Fruit fly (Drosophila melanogaster) whole organism, embryonic: Measurements from ENCODE around the gene Tfb5.

Source experiments
- Atf3 ChIP-seq: fragments of 200-800 bp; sonication (Bioruptor generic); optimal IDR thresholded peaks from 3 replicates; lab custom pipeline; 2016; ENCODE audit warnings: missing biosample characterization, missing genetic modification characterization
- Blimp-1 ChIP-seq: fragments of 200-800 bp; sonication (Bioruptor generic); optimal IDR thresholded peaks from 3 replicates; lab custom pipeline; 2018; ENCODE audit warnings: missing biosample characterization, missing genetic modification characterization, mild to moderate bottlenecking, moderate library complexity, missing genetic modification reagents
- BtbVII ChIP-seq: fragments of 200-800 bp; sonication (Bioruptor generic); optimal IDR thresholded peaks from 3 replicates; lab custom pipeline; 2017; ENCODE audit warnings: missing biosample characterization, mild to moderate bottlenecking, missing genetic modification characterization
- CG10209 ChIP-seq: fragments of 200-800 bp; sonication (Bioruptor generic); optimal IDR thresholded peaks from 3 replicates; lab custom pipeline; 2017; ENCODE audit warnings: missing biosample characterization, mild to moderate bottlenecking, missing genetic modification characterization, missing genetic modification reagents
- CG11695 ChIP-seq: fragments of 200-800 bp; sonication (Bioruptor generic); IDR thresholded peaks from 3 replicates; pipeline ENCODE4 v1.3.6; 2022; ENCODE audit warnings: missing biosample characterization, missing genetic modification characterization
- CG12659 ChIP-seq: fragments of 200-800 bp; sonication (Bioruptor generic); optimal IDR thresholded peaks from 3 replicates; lab custom pipeline; 2017; ENCODE audit warnings: mild to moderate bottlenecking, missing biosample characterization, missing genetic modification reagents, missing genetic modification characterization
- CG15601 ChIP-seq: fragments of 200-800 bp; sonication (Bioruptor generic); optimal IDR thresholded peaks from 3 replicates; lab custom pipeline; 2019; ENCODE audit warnings: missing biosample characterization, mild to moderate bottlenecking, missing genetic modification characterization, moderate library complexity
- CG1647 ChIP-seq: fragments of 200-800 bp; sonication (Bioruptor generic); optimal IDR thresholded peaks from 3 replicates; lab custom pipeline; 2016; ENCODE audit warnings: missing biosample characterization, missing genetic modification characterization
- CG31388 ChIP-seq: fragments of 200-800 bp; sonication (Bioruptor generic); optimal IDR thresholded peaks from 2 replicates; lab custom pipeline; 2016; ENCODE audit warnings: missing biosample characterization, missing genetic modification characterization
- CG42726 ChIP-seq: fragments of 200-800 bp; sonication (Bioruptor generic); IDR thresholded peaks from 2 replicates; pipeline ENCODE4 v1.3.6; 2022; ENCODE audit warnings: missing biosample characterization, missing genetic modification characterization; ENCODE audit not compliant: partially characterized antibody
- CG4730 ChIP-seq: fragments of 200-800 bp; sonication (Bioruptor generic); IDR thresholded peaks from 2 replicates; pipeline ENCODE4 v1.3.6; 2022; ENCODE audit warnings: missing biosample characterization, missing genetic modification characterization
- CG6683 ChIP-seq: fragments of 200-800 bp; sonication (Bioruptor generic); optimal IDR thresholded peaks from 2 replicates; lab custom pipeline; 2017; ENCODE audit warnings: missing biosample characterization, mild to moderate bottlenecking, missing genetic modification characterization, missing genetic modification reagents
- CG7786 ChIP-seq: fragments of 200-800 bp; sonication (Bioruptor generic); optimal IDR thresholded peaks from 2 replicates; lab custom pipeline; 2016; ENCODE audit warnings: missing biosample characterization, missing genetic modification characterization
- CG8388 ChIP-seq: fragments of 200-800 bp; sonication (Bioruptor generic); optimal IDR thresholded peaks from 2 replicates; lab custom pipeline; 2019; ENCODE audit warnings: missing biosample characterization, mild to moderate bottlenecking, missing genetic modification characterization, moderate library complexity
- CG8924 ChIP-seq: fragments of 200-800 bp; optimal IDR thresholded peaks from 3 replicates; lab custom pipeline; 2019; ENCODE audit warnings: missing biosample characterization, mild to moderate bottlenecking, missing genetic modification characterization, moderate library complexity
- Dbx ChIP-seq: fragments of 200-800 bp; sonication (Bioruptor generic); IDR thresholded peaks from 3 replicates; pipeline ENCODE4 v1.3.6; 2022; ENCODE audit warnings: missing biosample characterization, missing genetic modification characterization
- Dip3 ChIP-seq: fragments of 200-800 bp; sonication (Bioruptor generic); optimal IDR thresholded peaks from 3 replicates; lab custom pipeline; 2016; ENCODE audit warnings: missing biosample characterization, missing genetic modification characterization
- Doc2 ChIP-seq: fragments of 200-800 bp; sonication (Bioruptor generic); IDR thresholded peaks from 2 replicates; pipeline ENCODE4 v1.3.6; 2022; ENCODE audit warnings: missing biosample characterization, missing genetic modification characterization
- HLH54F ChIP-seq: fragments of 200-800 bp; sonication (Bioruptor generic); optimal IDR thresholded peaks from 3 replicates; lab custom pipeline; 2016; ENCODE audit warnings: missing biosample characterization, missing genetic modification characterization
- Myb ChIP-seq: fragments of 200-800 bp; sonication (Bioruptor generic); optimal IDR thresholded peaks from 2 replicates; lab custom pipeline; 2016; ENCODE audit warnings: missing biosample characterization, missing genetic modification characterization
- Pdp1 ChIP-seq, 2 experiments: fragments of 200-800 bp; sonication (Bioruptor generic); optimal IDR thresholded peaks; 3 replicates each; lab custom pipeline; 2016; ENCODE audit warnings: missing biosample characterization in 2 of 2, missing genetic modification characterization in 2 of 2, mild to moderate bottlenecking in 1 of 2, moderate library complexity in 1 of 2
- Poxn ChIP-seq: fragments of 200-800 bp; sonication (Bioruptor generic); IDR thresholded peaks from 2 replicates; pipeline ENCODE4 v1.3.6; 2022; ENCODE audit warnings: missing biosample characterization, missing genetic modification characterization
- Rx ChIP-seq: fragments of 200-800 bp; sonication (Bioruptor generic); IDR thresholded peaks from 2 replicates; pipeline ENCODE4 v1.3.6; 2022; ENCODE audit warnings: missing biosample characterization, missing genetic modification characterization
- Sry-δ ChIP-seq: fragments of 200-800 bp; sonication (Bioruptor generic); optimal IDR thresholded peaks from 2 replicates; lab custom pipeline; 2016; ENCODE audit warnings: missing biosample characterization, missing genetic modification characterization
- Taf1 ChIP-seq: fragments of 200-800 bp; sonication (Bioruptor generic); IDR thresholded peaks from 2 replicates; pipeline ENCODE4 v1.3.6; 2022; ENCODE audit warnings: missing biosample characterization, missing genetic modification characterization
- Tbp ChIP-seq: fragments of >200 bp; optimal IDR thresholded peaks from 2 replicates; lab custom pipeline; 2018; ENCODE audit warnings: missing biosample characterization, missing genetic modification characterization
- Usf ChIP-seq: fragments of 200-800 bp; sonication (Bioruptor generic); optimal IDR thresholded peaks from 2 replicates; lab custom pipeline; 2017; ENCODE audit warnings: missing genotype, missing biosample characterization, missing genetic modification characterization
- az2 ChIP-seq: fragments of 200-800 bp; sonication (Bioruptor generic); optimal IDR thresholded peaks from 3 replicates; lab custom pipeline; 2016; ENCODE audit warnings: missing biosample characterization, missing genetic modification characterization
- bsh ChIP-seq, 2 experiments: fragments of 200-800 bp; sonication (Bioruptor generic); optimal IDR thresholded peaks; 2 replicates each; lab custom pipeline; 2017 to 2018; ENCODE audit warnings: mild to moderate bottlenecking in 2 of 2, missing biosample characterization in 2 of 2, missing genetic modification characterization in 2 of 2, moderate library complexity in 1 of 2
- chif ChIP-seq, 2 experiments: fragments of 200-800 bp; sonication (Bioruptor generic); optimal IDR thresholded peaks; 3 replicates each; lab custom pipeline; 2016; ENCODE audit warnings: missing biosample characterization in 2 of 2, missing genetic modification characterization in 2 of 2
- chinmo ChIP-seq: fragments of 200-800 bp; sonication (Bioruptor generic); IDR thresholded peaks from 4 replicates; pipeline ENCODE4 v1.3.6; 2022; ENCODE audit warnings: missing biosample characterization, missing genetic modification characterization; ENCODE audit not compliant: partially characterized antibody
- croc ChIP-seq: fragments of 200-800 bp; sonication (Bioruptor generic); conservative IDR thresholded peaks from 3 replicates; pipeline ENCODE4 v1.3.6; 2022; ENCODE audit warnings: missing biosample characterization, missing genetic modification characterization
- ems ChIP-seq: fragments of 200-800 bp; sonication (Bioruptor generic); optimal IDR thresholded peaks from 3 replicates; lab custom pipeline; 2016; ENCODE audit warnings: missing biosample characterization, missing genetic modification characterization
- gcm ChIP-seq: fragments of 200-800 bp; sonication (Bioruptor generic); optimal IDR thresholded peaks from 2 replicates; lab custom pipeline; 2019; ENCODE audit warnings: missing biosample characterization, mild to moderate bottlenecking, missing genetic modification characterization, moderate library complexity
- gsb ChIP-seq: fragments of 200-800 bp; sonication (Bioruptor generic); IDR thresholded peaks from 2 replicates; pipeline ENCODE4 v1.3.6; 2022; ENCODE audit warnings: missing biosample characterization, missing genetic modification characterization
- hbn ChIP-seq: fragments of 200-800 bp; sonication (Bioruptor generic); IDR thresholded peaks from 2 replicates; pipeline ENCODE4 v1.3.6; 2022; ENCODE audit warnings: missing biosample characterization, missing genetic modification characterization; ENCODE audit not compliant: partially characterized antibody
- mam ChIP-seq: fragments of 200-800 bp; sonication (Bioruptor generic); optimal IDR thresholded peaks from 3 replicates; lab custom pipeline; 2016; ENCODE audit warnings: missing biosample characterization, missing genetic modification characterization
- pnt ChIP-seq: fragments of 200-800 bp; sonication (Bioruptor generic); optimal IDR thresholded peaks from 3 replicates; lab custom pipeline; 2016; ENCODE audit warnings: missing biosample characterization, missing genetic modification characterization
- pros ChIP-seq: fragments of 200-800 bp; sonication (Bioruptor generic); optimal IDR thresholded peaks from 3 replicates; lab custom pipeline; 2019; ENCODE audit warnings: missing biosample characterization, mild to moderate bottlenecking, missing genetic modification characterization, moderate library complexity
- sens-2 ChIP-seq: fragments of 200-800 bp; sonication (Bioruptor generic); IDR thresholded peaks from 2 replicates; pipeline ENCODE4 v1.3.6; 2022; ENCODE audit warnings: missing biosample characterization, missing genetic modification characterization
- sna ChIP-seq: fragments of 200-800 bp; sonication (Bioruptor generic); IDR thresholded peaks from 2 replicates; pipeline ENCODE4 v1.3.6; 2022; ENCODE audit warnings: missing biosample characterization, missing genetic modification characterization; ENCODE audit not compliant: partially characterized antibody
- stwl ChIP-seq: fragments of 200-800 bp; sonication (Bioruptor generic); optimal IDR thresholded peaks from 3 replicates; lab custom pipeline; 2018; ENCODE audit warnings: missing biosample characterization, mild to moderate bottlenecking, missing genetic modification characterization, moderate library complexity
- tio ChIP-seq: fragments of 200-800 bp; sonication (Bioruptor generic); optimal IDR thresholded peaks from 2 replicates; lab custom pipeline; 2017; ENCODE audit warnings: missing biosample characterization, missing genetic modification characterization, inconsistent platforms
- tll ChIP-seq, 2 experiments: fragments of 200-800 bp in 1 of 2; fragments of >200 bp in 1 of 2; sonication (Bioruptor generic) in 1 of 2; optimal IDR thresholded peaks; 2 replicates each; lab custom pipeline; 2017 to 2019; ENCODE audit warnings: missing biosample characterization in 2 of 2, missing genetic modification characterization in 2 of 2, mild to moderate bottlenecking in 1 of 2, moderate library complexity in 1 of 2
- trem ChIP-seq: fragments of 200-800 bp; optimal IDR thresholded peaks from 3 replicates; lab custom pipeline; 2019; ENCODE audit warnings: missing biosample characterization, mild to moderate bottlenecking, missing genetic modification characterization, moderate library complexity
- twi ChIP-seq: fragments of 200-800 bp; optimal IDR thresholded peaks from 2 replicates; lab custom pipeline; 2019; ENCODE audit warnings: missing biosample characterization, mild to moderate bottlenecking, missing genetic modification characterization, moderate library complexity
- vvl ChIP-seq: fragments of 200-800 bp; sonication (Bioruptor generic); IDR thresholded peaks from 2 replicates; pipeline ENCODE4 v1.3.6; 2022; ENCODE audit warnings: missing biosample characterization, missing genetic modification characterization
- yki ChIP-seq: fragments of >200 bp; optimal IDR thresholded peaks from 3 replicates; lab custom pipeline; 2018
- zfh1 ChIP-seq: fragments of 200-800 bp; sonication (Bioruptor generic); IDR thresholded peaks from 3 replicates; pipeline ENCODE4 v1.3.6; 2022; ENCODE audit warnings: missing biosample characterization, missing genetic modification characterization
- zfh2 ChIP-seq: fragments of 200-800 bp; sonication (Bioruptor generic); optimal IDR thresholded peaks from 2 replicates; lab custom pipeline; 2016; ENCODE audit warnings: missing biosample characterization, missing genetic modification characterization

The Tfb5 gene

dm6 chr2L:5000919-5001581 lies 9.6 kb downstream of the Tfb5 start (continued):
- TF ChIP-seq pnt (GFP tag; lab: Kevin White, UChicago), result no peak
- TF ChIP-seq tio (GFP tag; lab: Kevin White, UChicago), result no peak
- no peak for TF ChIP-seq CG12659 (GFP tag; lab: Kevin White, UChicago)
- peak; percentile 76 for TF ChIP-seq Rx (GFP tag; lab: Robert Waterston, UW)
- TF ChIP-seq gcm, result no peak
- TF ChIP-seq Taf1 (GFP tag; lab: Robert Waterston, UW), result peak; percentile 52
- no peak for TF ChIP-seq CG10209 (GFP tag; lab: Kevin White, UChicago)
- peak; percentile 77 for TF ChIP-seq Myb (GFP tag; lab: Kevin White, UChicago)
- TF ChIP-seq az2 (GFP tag; lab: Kevin White, UChicago), result no peak
- no peak for TF ChIP-seq Poxn (GFP tag; lab: Robert Waterston, UW)
- no peak for TF ChIP-seq BtbVII (GFP tag; lab: Kevin White, UChicago)
- TF ChIP-seq yki (lab: Kevin White, UChicago), result peak; percentile 21
- TF ChIP-seq CG4730, result peak; percentile 24
- peak; percentile 48 for TF ChIP-seq Blimp-1 (GFP tag; lab: Kevin White, UChicago)
- TF ChIP-seq zfh1 (GFP tag; lab: Robert Waterston, UW), result peak; percentile 72
- no peak for TF ChIP-seq zfh2 (GFP tag; lab: Kevin White, UChicago)
- no peak for TF ChIP-seq trem (tag; lab: Kevin White, UChicago)
- no peak for TF ChIP-seq mam
- TF ChIP-seq twi, result no peak
- no peak for TF ChIP-seq CG1647 (GFP tag; lab: Kevin White, UChicago)
- TF ChIP-seq chif (GFP tag; optimal IDR thresholded peaks at IDR 0.05; lab: Kevin White, UChicago), result no peak
- no peak for TF ChIP-seq Dip3 (GFP tag; lab: Kevin White, UChicago)
- no peak for TF ChIP-seq bsh (GFP tag; optimal IDR thresholded peaks at IDR 0.05; lab: Kevin White, UChicago)
- TF ChIP-seq croc (GFP tag; lab: Robert Waterston, UW), result peak; percentile 12; the same call in 2 of the 3 replicates
- 0 out of 2 replicates have a peak, but pooled peaks have one; percentile 4 for TF ChIP-seq Doc2 (GFP tag; lab: Robert Waterston, UW)
- no peak for TF ChIP-seq CG6683 (GFP tag; lab: Kevin White, UChicago)
- no peak for TF ChIP-seq Usf
- peak; percentile 24 for TF ChIP-seq stwl (tag; lab: Kevin White, UChicago)
- TF ChIP-seq Tbp (GFP tag; lab: Kevin White, UChicago), result no peak
- TF ChIP-seq CG7786 (GFP tag; lab: Kevin White, UChicago), result no peak
- TF ChIP-seq Sry-δ (GFP tag; lab: Kevin White, UChicago), result no peak
- TF ChIP-seq ems (GFP tag; lab: Kevin White, UChicago), result no peak
- peak; percentile 36; the same call in 1 of the 2 replicates for TF ChIP-seq sens-2 (GFP tag; lab: Robert Waterston, UW)
- TF ChIP-seq vvl (GFP tag; lab: Robert Waterston, UW), result peak; percentile 6
- peak; percentile 69 for TF ChIP-seq Atf3
- no peak for TF ChIP-seq CG31388 (GFP tag; lab: Kevin White, UChicago)
- no peak for TF ChIP-seq CG8924 (tag; lab: Kevin White, UChicago)
- TF ChIP-seq CG42726 (GFP tag; lab: Robert Waterston, UW), result peak; percentile 87
- TF ChIP-seq pros (GFP tag; lab: Kevin White, UChicago), result peak; percentile 65
- no peak for TF ChIP-seq CG15601 (tag; lab: Kevin White, UChicago)
- TF ChIP-seq tll (GFP tag; optimal IDR thresholded peaks at IDR 0.05; lab: Kevin White, UChicago), result no peak
- no peak for TF ChIP-seq CG8388 (GFP tag; lab: Kevin White, UChicago)
- peak; percentile 6; the same call in 1 of the 3 replicates for TF ChIP-seq CG11695 (GFP tag; lab: Robert Waterston, UW)
- no peak; the same call in 1 of the 2 replicates for TF ChIP-seq gsb (GFP tag; lab: Robert Waterston, UW)
- TF ChIP-seq Dbx, result no peak
- TF ChIP-seq hbn (GFP tag; lab: Robert Waterston, UW), result no peak
- no peak for TF ChIP-seq HLH54F (GFP tag; lab: Kevin White, UChicago)
- TF ChIP-seq Pdp1 (GFP tag; optimal IDR thresholded peaks at IDR 0.05; lab: Kevin White, UChicago), result no peak
- no peak for TF ChIP-seq sna (GFP tag; lab: Robert Waterston, UW)
- TF ChIP-seq chinmo (GFP tag; lab: Robert Waterston, UW), result peak; percentile 96
